Worm (Caenorhabditis elegans): ENCODE results near the gene cnc-4.
A peak's percentile ranks its signal among the peaks of the same experiment; 100 is the strongest.

The cnc-4 gene

ce11 chrV:1487262-1487661, 40.3 kb downstream of the cnc-4 start:
- TF ChIP-seq F10B5.3 (tag; optimal IDR thresholded peaks at IDR 0.05) = no peak
- TF ChIP-seq spr-1 (tag; optimal IDR thresholded peaks at IDR 0.05) = no peak
- no peak for TF ChIP-seq zag-1 (tag; optimal IDR thresholded peaks at IDR 0.05)
- no peak for TF ChIP-seq daf-12 (tag; optimal IDR thresholded peaks at IDR 0.05)
- no peak for TF ChIP-seq lin-29 (GFP tag; IDR thresholded peaks at IDR 0.05)
- no peak for TF ChIP-seq zip-11 (GFP tag; IDR thresholded peaks at IDR 0.05)
- no peak for TF ChIP-seq daf-19 (GFP tag; conservative IDR thresholded peaks at IDR 0.05)
- no peak for TF ChIP-seq ztf-11 (tag; optimal IDR thresholded peaks at IDR 0.05)
- TF ChIP-seq ceh-20 (GFP tag; IDR thresholded peaks at IDR 0.05) = no peak
- TF ChIP-seq F49E8.2 (tag; optimal IDR thresholded peaks at IDR 0.05; ENCODE audit: borderline replicate concordance) = no peak
- no peak for TF ChIP-seq ama-1 (optimal IDR thresholded peaks at IDR 0.05)
- TF ChIP-seq Y75B8A.6 (GFP tag; IDR thresholded peaks at IDR 0.05) = no peak
- TF ChIP-seq ZK337.2 (GFP tag; IDR thresholded peaks at IDR 0.05) = no peak
- TF ChIP-seq mxl-3 (GFP tag; optimal IDR thresholded peaks at IDR 0.05) = no peak
- no peak for TF ChIP-seq F26F4.8 (GFP tag; conservative IDR thresholded peaks at IDR 0.05)
- TF ChIP-seq lim-7 (GFP tag; IDR thresholded peaks at IDR 0.05) = no peak

ce11 chrV:1488642-1489041, 41.6 kb downstream of the cnc-4 start:
- peak; percentile 16 for TF ChIP-seq nhr-11 (tag; optimal IDR thresholded peaks at IDR 0.05)
- TF ChIP-seq ceh-82 (tag; optimal IDR thresholded peaks at IDR 0.05) = no peak

- TF ChIP-seq F49E8.2 (tag; optimal IDR thresholded peaks at IDR 0.05; ENCODE audit: borderline replicate concordance) = no peak
- no peak for TF ChIP-seq ceh-82 (tag; optimal IDR thresholded peaks at IDR 0.05)
- no peak for TF ChIP-seq nhr-10 (tag; optimal IDR thresholded peaks at IDR 0.05)
- no peak for TF ChIP-seq daf-12 (tag; optimal IDR thresholded peaks at IDR 0.05)
- no peak for TF ChIP-seq ceh-20 (GFP tag; IDR thresholded peaks at IDR 0.05)
- no peak for TF ChIP-seq egl-27 (tag; optimal IDR thresholded peaks at IDR 0.05)
- TF ChIP-seq ceh-32 (tag; optimal IDR thresholded peaks at IDR 0.05; ENCODE audit: poor library complexity) = no peak
- TF ChIP-seq unc-62 (GFP tag; optimal IDR thresholded peaks at IDR 0.05 in 1 of 2) = no peak
- no peak for TF ChIP-seq unc-62 (tag; optimal IDR thresholded peaks at IDR 0.05)
- TF ChIP-seq F26F4.8 (GFP tag; conservative IDR thresholded peaks at IDR 0.05) = no peak
These were observed 44.5 kb downstream of the cnc-4 start, which contains the start of gene C38C3.6 for ce11 chrV:1491510-1491909. C38C3.6 (minus strand) TSS chrV:1491610.

- TF ChIP-seq nhr-42 (GFP tag; IDR thresholded peaks at IDR 0.05) (no peak), lir-3 (tag; optimal IDR thresholded peaks at IDR 0.05) (no peak), T26A8.4 (GFP tag; IDR thresholded peaks at IDR 0.05) (no peak), sdz-12 (GFP tag; optimal IDR thresholded peaks at IDR 0.05) (no peak), mep-1 (tag; optimal IDR thresholded peaks at IDR 0.05) (no peak), nhr-11 (tag; optimal IDR thresholded peaks at IDR 0.05) (no peak), aha-1 (tag) (no peak), ceh-44 (GFP tag; IDR thresholded peaks at IDR 0.05) (no peak), snpc-1.2 (GFP tag; IDR thresholded peaks at IDR 0.05) (no peak)
These were observed 47.5 kb downstream of the cnc-4 start, which contains the start of gene spig-7 for ce11 chrV:1494469-1494868. spig-7 (plus strand) TSS chrV:1494769.

ce11 chrV:1495334-1495733, 48.3 kb downstream of the cnc-4 start, which contains the start of gene C38C3.3:
C38C3.3 (plus strand) TSS chrV:1495634.
- TF ChIP-seq lin-39 (tag; optimal IDR thresholded peaks at IDR 0.05) (no peak), aha-1 (tag) (no peak), lin-38 (GFP tag; IDR thresholded peaks at IDR 0.05) (no peak), nhr-77 (tag; optimal IDR thresholded peaks at IDR 0.05) (no peak), dmd-8 (GFP tag; IDR thresholded peaks at IDR 0.05) (no peak), nhr-25 (tag; optimal IDR thresholded peaks at IDR 0.05; ENCODE audit: borderline replicate concordance, insufficient read depth) (no peak), zfp-3 (GFP tag; conservative IDR thresholded peaks at IDR 0.05) (no peak), spr-1 (tag; optimal IDR thresholded peaks at IDR 0.05) (no peak), R02D3.7 (tag; optimal IDR thresholded peaks at IDR 0.05) (no peak)
